Worm (Caenorhabditis elegans): ENCODE measurements around the gene F29F11.20.

- no peak for TF ChIP-seq nhr-76 (tag; optimal IDR thresholded peaks at IDR 0.05)
- TF ChIP-seq ama-1 (optimal IDR thresholded peaks at IDR 0.05): no peak
- TF ChIP-seq D1046.2 (GFP tag; IDR thresholded peaks at IDR 0.05): no peak
- no peak for TF ChIP-seq unc-130 (GFP tag; optimal IDR thresholded peaks at IDR 0.05)
- TF ChIP-seq zfp-2 (tag; optimal IDR thresholded peaks at IDR 0.05): no peak
- no peak for TF ChIP-seq skn-1 (tag; optimal IDR thresholded peaks at IDR 0.05)
- TF ChIP-seq ceh-32 (tag; optimal IDR thresholded peaks at IDR 0.05; ENCODE audit: poor library complexity): no peak
- no peak for TF ChIP-seq F26F4.8 (GFP tag; conservative IDR thresholded peaks at IDR 0.05)
- no peak for TF ChIP-seq pha-4 (GFP tag; IDR thresholded peaks at IDR 0.05)
- TF ChIP-seq pha-4 (tag; optimal IDR thresholded peaks at IDR 0.05): no peak
- no peak for TF ChIP-seq ceh-82 (tag; optimal IDR thresholded peaks at IDR 0.05)
- TF ChIP-seq mdl-1 (tag; optimal IDR thresholded peaks at IDR 0.05): no peak
- TF ChIP-seq ceh-44 (GFP tag; IDR thresholded peaks at IDR 0.05): no peak
These were observed 5.6 kb upstream of the F29F11.20 start, which contains the start of gene gsp-1 for ce11 chrV:10682122-10682521.
